Fruit fly (Drosophila melanogaster) whole organism, embryonic: Measurements from ENCODE around the gene mRpL15.

Experiments
- Adf1 ChIP-seq: fragments of 200-800 bp; sonication (Bioruptor generic); IDR thresholded peaks from 2 replicates; pipeline ENCODE4 v1.3.6; 2022; ENCODE audit warnings: missing biosample characterization, missing genetic modification characterization
- Asciz ChIP-seq: fragments of 200-800 bp; sonication (Bioruptor generic); optimal IDR thresholded peaks from 2 replicates; lab custom pipeline; 2017; ENCODE audit warnings: missing biosample characterization, mild to moderate bottlenecking, missing genetic modification characterization, missing genetic modification reagents
- Bgb ChIP-seq: fragments of 200-800 bp; sonication (Bioruptor generic); IDR thresholded peaks from 2 replicates; pipeline ENCODE4 v1.3.6; 2022; ENCODE audit warnings: missing biosample characterization, missing genetic modification characterization; ENCODE audit not compliant: partially characterized antibody
- CG10565 ChIP-seq: fragments of 200-800 bp; sonication (Bioruptor generic); optimal IDR thresholded peaks from 3 replicates; lab custom pipeline; 2016; ENCODE audit warnings: missing biosample characterization, mild to moderate bottlenecking, missing genetic modification characterization
- CG13775 ChIP-seq: fragments of 200-800 bp; sonication (Bioruptor generic); optimal IDR thresholded peaks from 3 replicates; lab custom pipeline; 2017; ENCODE audit warnings: missing biosample characterization, mild to moderate bottlenecking, missing genetic modification characterization
- CG14441 ChIP-seq: fragments of 200-800 bp; sonication (Bioruptor generic); IDR thresholded peaks from 2 replicates; pipeline ENCODE4 v1.3.6; 2022; ENCODE audit warnings: missing biosample characterization, missing genetic modification characterization
- CG14860 ChIP-seq: fragments of 200-800 bp; sonication (Bioruptor generic); IDR thresholded peaks from 3 replicates; pipeline ENCODE4 v1.3.6; 2022; ENCODE audit warnings: missing biosample characterization, missing genetic modification characterization; ENCODE audit not compliant: partially characterized antibody
- CG1602 ChIP-seq: fragments of 200-800 bp; sonication (Bioruptor generic); optimal IDR thresholded peaks from 3 replicates; lab custom pipeline; 2016; ENCODE audit warnings: missing biosample characterization, missing genetic modification characterization
- CG16815 ChIP-seq: fragments of 200-800 bp; sonication (Bioruptor generic); optimal IDR thresholded peaks from 3 replicates; lab custom pipeline; 2017; ENCODE audit warnings: missing biosample characterization, mild to moderate bottlenecking, missing genetic modification characterization
- CG17568 ChIP-seq: fragments of 200-800 bp; sonication (Bioruptor generic); optimal IDR thresholded peaks from 2 replicates; lab custom pipeline; 2018; ENCODE audit warnings: missing biosample characterization, mild to moderate bottlenecking, missing genetic modification characterization, moderate library complexity
- CG18476 ChIP-seq: fragments of 200-800 bp; sonication (Bioruptor generic); optimal IDR thresholded peaks from 2 replicates; lab custom pipeline; 2016; ENCODE audit warnings: missing biosample characterization, mild to moderate bottlenecking, missing genetic modification characterization
- CG2202 ChIP-seq: fragments of 200-800 bp; sonication (Bioruptor generic); optimal IDR thresholded peaks from 2 replicates; lab custom pipeline; 2018; ENCODE audit warnings: missing biosample characterization, mild to moderate bottlenecking, missing genetic modification characterization
- CG2875 ChIP-seq: fragments of 200-800 bp; sonication (Bioruptor generic); optimal IDR thresholded peaks from 2 replicates; lab custom pipeline; 2017; ENCODE audit warnings: missing biosample characterization, mild to moderate bottlenecking, missing genetic modification characterization, missing genetic modification reagents
- CG30020 ChIP-seq: fragments of 200-800 bp; optimal IDR thresholded peaks from 2 replicates; lab custom pipeline; 2019; ENCODE audit warnings: missing biosample characterization, mild to moderate bottlenecking, missing genetic modification characterization, moderate library complexity
- CG3065 ChIP-seq: fragments of 200-800 bp; sonication (Bioruptor generic); optimal IDR thresholded peaks from 2 replicates; lab custom pipeline; 2016; ENCODE audit warnings: missing biosample characterization, missing genetic modification characterization
- CG3847 ChIP-seq: fragments of 200-800 bp; sonication (Bioruptor generic); IDR thresholded peaks from 2 replicates; pipeline ENCODE4 v1.3.6; 2022; ENCODE audit warnings: missing biosample characterization, missing genetic modification characterization
- CG42726 ChIP-seq: fragments of 200-800 bp; sonication (Bioruptor generic); IDR thresholded peaks from 2 replicates; pipeline ENCODE4 v1.3.6; 2022; ENCODE audit warnings: missing biosample characterization, missing genetic modification characterization; ENCODE audit not compliant: partially characterized antibody
- CG6175 ChIP-seq: fragments of 200-800 bp; sonication (Bioruptor generic); IDR thresholded peaks from 3 replicates; pipeline ENCODE4 v1.3.6; 2022; ENCODE audit warnings: missing biosample characterization, missing genetic modification characterization
- CG7357 ChIP-seq: fragments of 200-800 bp; sonication (Bioruptor generic); IDR thresholded peaks from 3 replicates; pipeline ENCODE4 v1.3.6; 2022; ENCODE audit warnings: missing biosample characterization, missing genetic modification characterization
- CG7786 ChIP-seq: fragments of 200-800 bp; sonication (Bioruptor generic); optimal IDR thresholded peaks from 2 replicates; lab custom pipeline; 2016; ENCODE audit warnings: missing biosample characterization, missing genetic modification characterization
- CG8388 ChIP-seq: fragments of 200-800 bp; sonication (Bioruptor generic); optimal IDR thresholded peaks from 2 replicates; lab custom pipeline; 2019; ENCODE audit warnings: missing biosample characterization, mild to moderate bottlenecking, missing genetic modification characterization, moderate library complexity
- CG8478 ChIP-seq: fragments of >200 bp; optimal IDR thresholded peaks from 2 replicates; lab custom pipeline; 2018
- CG9876 ChIP-seq: fragments of 200-800 bp; sonication (Bioruptor generic); optimal IDR thresholded peaks from 2 replicates; lab custom pipeline; 2016; ENCODE audit warnings: missing biosample characterization, missing genetic modification characterization
- CHES-1-like ChIP-seq: fragments of 200-800 bp; sonication (Bioruptor generic); optimal IDR thresholded peaks from 2 replicates; lab custom pipeline; 2016; ENCODE audit warnings: missing biosample characterization, missing genetic modification characterization
- CkIIα-i1 ChIP-seq: fragments of 200-800 bp; sonication (Bioruptor generic); IDR thresholded peaks from 2 replicates; pipeline ENCODE4 v1.3.6; 2022; ENCODE audit warnings: missing biosample characterization, missing genetic modification characterization
- Dip2 ChIP-seq: fragments of 200-800 bp; sonication (Bioruptor generic); IDR thresholded peaks from 2 replicates; pipeline ENCODE4 v1.3.6; 2022; ENCODE audit warnings: missing biosample characterization, missing genetic modification characterization
- Dip3 ChIP-seq: fragments of 200-800 bp; sonication (Bioruptor generic); optimal IDR thresholded peaks from 3 replicates; lab custom pipeline; 2016; ENCODE audit warnings: missing biosample characterization, missing genetic modification characterization
- Dll ChIP-seq: fragments of 200-800 bp; sonication (Bioruptor generic); IDR thresholded peaks from 4 replicates; pipeline ENCODE4 v1.3.6; 2022; ENCODE audit warnings: missing biosample characterization, missing genetic modification characterization; ENCODE audit not compliant: partially characterized antibody
- Ets65A ChIP-seq: fragments of 200-800 bp; sonication (Bioruptor generic); peaks from one replicate; lab custom pipeline; 2016; ENCODE audit warnings: missing biosample characterization, missing genetic modification characterization
- GATAe ChIP-seq: fragments of 200-800 bp; sonication (Bioruptor generic); conservative IDR thresholded peaks from 2 replicates; pipeline ENCODE4 v1.3.6; 2022; ENCODE audit warnings: missing biosample characterization, missing genetic modification characterization
- H2.0 ChIP-seq: fragments of 200-800 bp; sonication (Bioruptor generic); IDR thresholded peaks from 2 replicates; pipeline ENCODE4 v1.3.6; 2022; ENCODE audit warnings: missing biosample characterization, missing genetic modification characterization
- Hr3 ChIP-seq: fragments of 200-800 bp; sonication (Bioruptor generic); optimal IDR thresholded peaks from 3 replicates; lab custom pipeline; 2016; ENCODE audit warnings: missing biosample characterization, missing genetic modification characterization
- Lim3 ChIP-seq: fragments of 200-800 bp; sonication (Bioruptor generic); IDR thresholded peaks from 2 replicates; pipeline ENCODE4 v1.3.6; 2022; ENCODE audit warnings: missing biosample characterization, missing genetic modification characterization
- Nf-YC ChIP-seq: fragments of 200-800 bp; optimal IDR thresholded peaks from 3 replicates; lab custom pipeline; 2019; ENCODE audit warnings: missing biosample characterization, mild to moderate bottlenecking, missing genetic modification characterization, moderate library complexity
- Oaz ChIP-seq: fragments of 200-800 bp; sonication (Bioruptor generic); IDR thresholded peaks from 2 replicates; pipeline ENCODE4 v1.3.6; 2022; ENCODE audit warnings: missing biosample characterization, missing genetic modification characterization
- Sry-β ChIP-seq: fragments of 200-800 bp; sonication (Bioruptor generic); optimal IDR thresholded peaks from 2 replicates; lab custom pipeline; 2018; ENCODE audit warnings: missing biosample characterization, mild to moderate bottlenecking, missing genetic modification characterization, moderate library complexity
- Trl ChIP-seq, 3 experiments: fragments of >200 bp in 2 of 3; fragments of 200-800 bp in 1 of 3; sonication (Bioruptor generic) in 1 of 3; optimal IDR thresholded peaks; 2 replicates in 1 of 3; 3 replicates in 2 of 3; lab custom pipeline; 2016 to 2017; ENCODE audit warnings: missing biosample characterization in 1 of 3, missing genetic modification characterization in 1 of 3
- al ChIP-seq: fragments of 200-800 bp; sonication (Bioruptor generic); IDR thresholded peaks from 2 replicates; pipeline ENCODE4 v1.3.6; 2022; ENCODE audit warnings: missing biosample characterization, missing genetic modification characterization
- aop ChIP-seq: fragments of 200-800 bp; sonication (Bioruptor generic); IDR thresholded peaks from 2 replicates; pipeline ENCODE4 v1.3.6; 2022; ENCODE audit warnings: missing biosample characterization, missing genetic modification characterization
- az2 ChIP-seq: fragments of 200-800 bp; sonication (Bioruptor generic); optimal IDR thresholded peaks from 3 replicates; lab custom pipeline; 2016; ENCODE audit warnings: missing biosample characterization, missing genetic modification characterization
- cas ChIP-seq: fragments of 200-800 bp; sonication (Bioruptor generic); IDR thresholded peaks from 2 replicates; pipeline ENCODE4 v1.3.6; 2022; ENCODE audit warnings: missing biosample characterization, missing genetic modification characterization
- cato ChIP-seq: fragments of 200-800 bp; sonication (Bioruptor generic); optimal IDR thresholded peaks from 2 replicates; lab custom pipeline; 2016; ENCODE audit warnings: missing biosample characterization, missing genetic modification characterization, borderline replicate concordance
- kni ChIP-seq: fragments of 200-800 bp; sonication (Bioruptor generic); optimal IDR thresholded peaks from 3 replicates; lab custom pipeline; 2017; ENCODE audit warnings: mild to moderate bottlenecking, missing biosample characterization, missing genetic modification reagents, missing genetic modification characterization
- lbe ChIP-seq: fragments of 200-800 bp; sonication (Bioruptor generic); optimal IDR thresholded peaks from 2 replicates; lab custom pipeline; 2016; ENCODE audit warnings: missing biosample characterization, mild to moderate bottlenecking, missing genetic modification characterization
- nom ChIP-seq: fragments of 200-800 bp; sonication (Bioruptor generic); optimal IDR thresholded peaks from 2 replicates; lab custom pipeline; 2017; ENCODE audit warnings: missing biosample characterization, missing genetic modification characterization, mild to moderate bottlenecking, moderate library complexity, missing genetic modification reagents
- peb ChIP-seq: fragments of 200-800 bp; sonication (Bioruptor generic); IDR thresholded peaks from 2 replicates; pipeline ENCODE4 v1.3.6; 2022; ENCODE audit warnings: missing biosample characterization, missing genetic modification characterization
- ro ChIP-seq: fragments of 200-800 bp; sonication (Bioruptor generic); IDR thresholded peaks from 2 replicates; pipeline ENCODE4 v1.3.6; 2022; ENCODE audit warnings: missing biosample characterization, missing genetic modification characterization
- slbo ChIP-seq: fragments of 200-800 bp; sonication (Bioruptor generic); IDR thresholded peaks from 2 replicates; pipeline ENCODE4 v1.3.6; 2022; ENCODE audit warnings: missing biosample characterization, missing genetic modification characterization
- tin ChIP-seq: fragments of 200-800 bp; sonication (Bioruptor generic); optimal IDR thresholded peaks from 3 replicates; lab custom pipeline; 2016; ENCODE audit warnings: missing biosample characterization, missing genetic modification characterization
- unpg ChIP-seq: fragments of 200-800 bp; sonication (Bioruptor generic); optimal IDR thresholded peaks from 3 replicates; lab custom pipeline; 2018; ENCODE audit warnings: missing biosample characterization, mild to moderate bottlenecking, missing genetic modification characterization, moderate library complexity
- usp ChIP-seq: fragments of >200 bp; optimal IDR thresholded peaks from 2 replicates; lab custom pipeline; 2017; ENCODE audit warnings: missing biosample characterization, missing genetic modification characterization
- zen ChIP-seq: fragments of 200-800 bp; sonication (Bioruptor generic); optimal IDR thresholded peaks from 3 replicates; lab custom pipeline; 2018; ENCODE audit warnings: missing biosample characterization, mild to moderate bottlenecking, missing genetic modification characterization, moderate library complexity

Gene mRpL15

dm6 chr3L:20432297-20432696 lies 3.7 kb downstream of the mRpL15 start, which contains the start of the genes Las and Psn (continued):
- TF ChIP-seq Adf1: no peak
- TF ChIP-seq unpg: no peak
- TF ChIP-seq CG3847 (GFP tag; lab: Robert Waterston, UW): no peak
- TF ChIP-seq CkIIα-i1: no peak
- TF ChIP-seq CG14441: no peak
- TF ChIP-seq GATAe (GFP tag; lab: Robert Waterston, UW): no peak
- TF ChIP-seq aop (GFP tag; lab: Robert Waterston, UW): no peak
- TF ChIP-seq al (GFP tag; lab: Robert Waterston, UW): no peak
- peak; percentile 61 for TF ChIP-seq lbe (GFP tag; lab: Kevin White, UChicago)
- TF ChIP-seq ro (GFP tag; lab: Robert Waterston, UW): no peak
- TF ChIP-seq kni (GFP tag; lab: Kevin White, UChicago): no peak
- TF ChIP-seq CG8388 (GFP tag; lab: Kevin White, UChicago): no peak
- TF ChIP-seq CG10565 (GFP tag; lab: Kevin White, UChicago): no peak
- TF ChIP-seq Ets65A (GFP tag; lab: Kevin White, UChicago): peak; percentile 64
- no peak for TF ChIP-seq CG9876 (GFP tag; lab: Kevin White, UChicago)
- TF ChIP-seq CG1602 (GFP tag; lab: Kevin White, UChicago): no peak
- no peak for TF ChIP-seq CG42726
- TF ChIP-seq Hr3: no peak
- peak; percentile 48 for TF ChIP-seq CHES-1-like (GFP tag; lab: Kevin White, UChicago)
- no peak for TF ChIP-seq Trl (optimal IDR thresholded peaks at IDR 0.05; lab: Kevin White, UChicago)
- TF ChIP-seq Trl (GFP tag; optimal IDR thresholded peaks at IDR 0.05; lab: Kevin White, UChicago): no peak
- no peak for TF ChIP-seq CG16815 (GFP tag; lab: Kevin White, UChicago)
- TF ChIP-seq cato (GFP tag; lab: Kevin White, UChicago): no peak
- TF ChIP-seq CG3065: no peak
- no peak for TF ChIP-seq CG6175 (GFP tag; lab: Robert Waterston, UW)
- TF ChIP-seq nom (GFP tag; lab: Kevin White, UChicago): peak; percentile 13
- no peak for TF ChIP-seq H2.0
- no peak for TF ChIP-seq usp
- TF ChIP-seq Nf-YC (tag; lab: Kevin White, UChicago): no peak
- TF ChIP-seq az2 (GFP tag; lab: Kevin White, UChicago): no peak
- TF ChIP-seq Dip2: no peak
- no peak for TF ChIP-seq CG17568 (GFP tag; lab: Kevin White, UChicago)
- TF ChIP-seq CG2875: no peak
- TF ChIP-seq zen (tag; lab: Kevin White, UChicago): no peak
- peak; percentile 58 for TF ChIP-seq CG30020
- TF ChIP-seq Asciz (GFP tag; lab: Kevin White, UChicago): no peak
- no peak for TF ChIP-seq Dip3 (GFP tag; lab: Kevin White, UChicago)
- no peak for TF ChIP-seq slbo
- TF ChIP-seq cas (GFP tag; lab: Robert Waterston, UW): no peak
- TF ChIP-seq CG7786 (GFP tag; lab: Kevin White, UChicago): no peak
- TF ChIP-seq Bgb (GFP tag; lab: Robert Waterston, UW): 0 out of 2 replicates have a peak, but pooled peaks have one; percentile 32
- no peak for TF ChIP-seq CG2202 (tag; lab: Kevin White, UChicago)
- TF ChIP-seq CG7357 (GFP tag; lab: Robert Waterston, UW): no peak
- no peak for TF ChIP-seq Sry-β
- TF ChIP-seq tin (GFP tag; lab: Kevin White, UChicago): peak; percentile 9
- TF ChIP-seq CG13775 (GFP tag; lab: Kevin White, UChicago): no peak
- TF ChIP-seq Oaz (GFP tag; lab: Robert Waterston, UW): no peak
- peak; percentile 84 for TF ChIP-seq Dll
- no peak for TF ChIP-seq Lim3 (GFP tag; lab: Robert Waterston, UW)
- no peak for TF ChIP-seq CG8478
- TF ChIP-seq CG14860 (GFP tag; lab: Robert Waterston, UW): peak; percentile 50; the same call in 2 of the 3 replicates
- TF ChIP-seq CG18476 (GFP tag; lab: Kevin White, UChicago): no peak
- no peak for TF ChIP-seq peb (GFP tag; lab: Robert Waterston, UW)
